Worm (Caenorhabditis elegans): ENCODE results near the gene drp-1.

drp-1 gene

ce11 chrIV:5584384-5584783 is 46.1 kb downstream of the drp-1 start, which contains the start of gene fkh-7:
TSS of gene fkh-7 (plus strand) at chrIV:5584684.
- TF ChIP-seq hlh-11 (tag; optimal IDR thresholded peaks at IDR 0.05): no peak
- TF ChIP-seq lin-15B (tag; optimal IDR thresholded peaks at IDR 0.05): no peak

- TF ChIP-seq jun-1 (tag; optimal IDR thresholded peaks at IDR 0.05): no peak
- peak in 1 of 2 experiments; percentile 96 for TF ChIP-seq daf-16 (GFP tag; optimal IDR thresholded peaks at IDR 0.05)
- TF ChIP-seq daf-16 (tag; optimal IDR thresholded peaks at IDR 0.05): peak; percentile 83
- no peak for TF ChIP-seq Y75B8A.6 (GFP tag; IDR thresholded peaks at IDR 0.05)
- TF ChIP-seq daf-8 (GFP tag; IDR thresholded peaks at IDR 0.05): no peak
- TF ChIP-seq zag-1 (tag; optimal IDR thresholded peaks at IDR 0.05): no peak
- no peak for TF ChIP-seq spr-3 (GFP tag; optimal IDR thresholded peaks at IDR 0.05)
- TF ChIP-seq nhr-111 (GFP tag; optimal IDR thresholded peaks at IDR 0.05): no peak
- no peak for TF ChIP-seq ama-1 (optimal IDR thresholded peaks at IDR 0.05)
- no peak for TF ChIP-seq nhr-48 (tag; optimal IDR thresholded peaks at IDR 0.05)
- TF ChIP-seq tag-97 (GFP tag; IDR thresholded peaks at IDR 0.05): no peak
- no peak for TF ChIP-seq R02D3.7 (tag; optimal IDR thresholded peaks at IDR 0.05)
- TF ChIP-seq ceh-20 (GFP tag; IDR thresholded peaks at IDR 0.05): no peak
- TF ChIP-seq nhr-25 (tag; optimal IDR thresholded peaks at IDR 0.05; ENCODE audit: borderline replicate concordance, insufficient read depth): no peak
- TF ChIP-seq F37D6.2 (tag; optimal IDR thresholded peaks at IDR 0.05): no peak
- no peak for TF ChIP-seq hmg-1.1 (GFP tag; IDR thresholded peaks at IDR 0.05)
- no peak for TF ChIP-seq ztf-11 (tag; optimal IDR thresholded peaks at IDR 0.05)
- TF ChIP-seq hlh-11 (tag; optimal IDR thresholded peaks at IDR 0.05): peak; percentile 26
- no peak for TF ChIP-seq ceh-32 (tag; optimal IDR thresholded peaks at IDR 0.05; ENCODE audit: poor library complexity)
- TF ChIP-seq hlh-30 (tag; optimal IDR thresholded peaks at IDR 0.05; ENCODE audit: insufficient read depth): peak; percentile 57
- peak; percentile 46 for TF ChIP-seq dve-1 (tag; optimal IDR thresholded peaks at IDR 0.05; ENCODE audit: insufficient read depth)
- TF ChIP-seq pqm-1 (tag; optimal IDR thresholded peaks at IDR 0.05): no peak
- TF ChIP-seq mdt-29 (GFP tag; IDR thresholded peaks at IDR 0.05): no peak
- TF ChIP-seq rbr-2 (tag; optimal IDR thresholded peaks at IDR 0.05): peak; percentile 74
- TF ChIP-seq ZK337.2 (GFP tag; IDR thresholded peaks at IDR 0.05): no peak
- TF ChIP-seq aha-1 (tag): peak; percentile 95
- no peak for TF ChIP-seq zip-2 (tag; optimal IDR thresholded peaks at IDR 0.05)
- peak; percentile 64 for TF ChIP-seq nhr-28 (tag; optimal IDR thresholded peaks at IDR 0.05)
- no peak for TF ChIP-seq tra-1 (GFP tag; IDR thresholded peaks at IDR 0.05)
- peak in 1 of 2 experiments; percentile 15 for TF ChIP-seq lsy-2 (tag; optimal IDR thresholded peaks at IDR 0.05)
- TF ChIP-seq egl-43 (GFP tag; IDR thresholded peaks at IDR 0.05): no peak
- TF ChIP-seq lin-15B (tag; optimal IDR thresholded peaks at IDR 0.05): no peak
- TF ChIP-seq ceh-44 (GFP tag; IDR thresholded peaks at IDR 0.05): no peak
- TF ChIP-seq T26A8.4 (GFP tag; IDR thresholded peaks at IDR 0.05): no peak
- no peak for TF ChIP-seq mxl-3 (GFP tag; optimal IDR thresholded peaks at IDR 0.05)
- peak in 1 of 2 experiments; percentile 39 for TF ChIP-seq mdl-1 (tag; optimal IDR thresholded peaks at IDR 0.05)
- TF ChIP-seq Y105C5A.15 (GFP tag; IDR thresholded peaks at IDR 0.05): no peak
- TF ChIP-seq ctbp-1 (GFP tag; IDR thresholded peaks at IDR 0.05): no peak
- TF ChIP-seq lin-39 (tag; optimal IDR thresholded peaks at IDR 0.05): no peak
- TF ChIP-seq skn-1 (tag; optimal IDR thresholded peaks at IDR 0.05): no peak
- no peak for TF ChIP-seq nhr-237 (tag; optimal IDR thresholded peaks at IDR 0.05)
- TF ChIP-seq F10B5.3 (tag; optimal IDR thresholded peaks at IDR 0.05): no peak
- no peak for TF ChIP-seq dmd-8 (GFP tag; IDR thresholded peaks at IDR 0.05)
Observed at ce11 chrIV:5586320-5586720, 48.0 kb downstream of the drp-1 start.
